Worm (Caenorhabditis elegans) whole organism, L2 larva: ENCODE results near the gene F28H6.6.

Source experiments
- C34F6.9 ChIP-seq: fragments of 150-350 bp; optimal IDR thresholded peaks from 2 replicates; lab custom pipeline; 2014; ENCODE audit warnings: missing biosample characterization, missing genetic modification characterization
- R02D3.7 ChIP-seq: fragments of 150-350 bp; optimal IDR thresholded peaks from 2 replicates; lab custom pipeline; 2014; ENCODE audit warnings: missing biosample characterization, missing genetic modification characterization
- ZK546.5 ChIP-seq: sonication (generic microtip); optimal IDR thresholded peaks from 2 replicates; lab custom pipeline; 2017; ENCODE audit warnings: missing biosample characterization, missing genetic modification characterization
- alr-1 ChIP-seq: fragments of 150-350 bp; optimal IDR thresholded peaks from 2 replicates; lab custom pipeline; 2014; ENCODE audit warnings: missing biosample characterization, missing genetic modification characterization
- aly-2 ChIP-seq: fragments of 150-350 bp; optimal IDR thresholded peaks from 2 replicates; lab custom pipeline; 2014; ENCODE audit warnings: missing biosample characterization, missing genetic modification characterization
- ama-1 ChIP-seq: fragments of 150-350 bp; optimal IDR thresholded peaks from 2 replicates; lab custom pipeline; 2018; ENCODE audit warnings: inconsistent platforms
- ceh-16 ChIP-seq: fragments of 150-350 bp; optimal IDR thresholded peaks from 2 replicates; lab custom pipeline; 2014; ENCODE audit warnings: missing biosample characterization, missing genetic modification characterization
- ceh-82 ChIP-seq: fragments of 150-350 bp; optimal IDR thresholded peaks from 2 replicates; lab custom pipeline; 2014; ENCODE audit warnings: missing biosample characterization, missing genetic modification characterization
- crh-2 ChIP-seq: sonication (generic microtip); optimal IDR thresholded peaks from 2 replicates; lab custom pipeline; 2017; ENCODE audit warnings: missing biosample characterization, missing genetic modification characterization
- dmd-4 ChIP-seq: sonication (generic microtip); optimal IDR thresholded peaks from 2 replicates; lab custom pipeline; 2017; ENCODE audit warnings: missing biosample characterization, missing genetic modification characterization
- egl-27 ChIP-seq: sonication (generic microtip); optimal IDR thresholded peaks from 3 replicates; lab custom pipeline; 2017; ENCODE audit warnings: missing biosample characterization, missing genetic modification reagents, missing genetic modification characterization
- elt-1 ChIP-seq: fragments of 150-350 bp; optimal IDR thresholded peaks from 2 replicates; lab custom pipeline; 2014; ENCODE audit warnings: missing biosample characterization, missing genetic modification characterization
- fos-1 ChIP-seq: fragments of 150-350 bp; optimal IDR thresholded peaks from 2 replicates; lab custom pipeline; 2014; ENCODE audit warnings: missing biosample characterization, missing genetic modification characterization
- gmeb-1 ChIP-seq: fragments of 150-350 bp; optimal IDR thresholded peaks from 2 replicates; lab custom pipeline; 2014; ENCODE audit warnings: missing biosample characterization, missing genetic modification characterization
- lin-11 ChIP-seq: fragments of 150-350 bp; sonication (generic microtip); optimal IDR thresholded peaks from 2 replicates; lab custom pipeline; 2014; ENCODE audit warnings: missing biosample characterization, missing genetic modification characterization, inconsistent platforms, mixed read lengths
- lin-13 ChIP-seq: fragments of 150-350 bp; optimal IDR thresholded peaks from 2 replicates; lab custom pipeline; 2014; ENCODE audit warnings: missing biosample characterization, missing genetic modification reagents, missing genetic modification characterization
- lin-39 ChIP-seq: fragments of 150-350 bp; optimal IDR thresholded peaks from 2 replicates; lab custom pipeline; 2014; ENCODE audit warnings: missing biosample characterization, missing genetic modification reagents, missing genetic modification characterization
- mab-5 ChIP-seq: fragments of 150-350 bp; optimal IDR thresholded peaks from 2 replicates; lab custom pipeline; 2014; ENCODE audit warnings: missing biosample characterization, missing genetic modification characterization
- mbf-1 ChIP-seq: sonication (generic microtip); optimal IDR thresholded peaks from 2 replicates; lab custom pipeline; 2017; ENCODE audit warnings: missing biosample characterization, missing genetic modification characterization
- mdl-1 ChIP-seq, 2 experiments: fragments of 150-350 bp in 1 of 2; sonication (generic microtip) in 1 of 2; optimal IDR thresholded peaks; 2 replicates each; lab custom pipeline; 2017; ENCODE audit warnings: missing biosample characterization in 2 of 2, missing genetic modification characterization in 2 of 2
- nhr-10 ChIP-seq: sonication (generic microtip); optimal IDR thresholded peaks from 2 replicates; lab custom pipeline; 2017; ENCODE audit warnings: missing biosample characterization, missing genetic modification characterization
- nhr-11 ChIP-seq: fragments of 150-350 bp; optimal IDR thresholded peaks from 2 replicates; lab custom pipeline; 2014; ENCODE audit warnings: missing biosample characterization, missing genetic modification characterization
- nhr-129 ChIP-seq: fragments of 150-350 bp; optimal IDR thresholded peaks from 2 replicates; lab custom pipeline; 2014; ENCODE audit warnings: missing biosample characterization, missing genetic modification characterization
- nhr-21 ChIP-seq: fragments of 150-350 bp; optimal IDR thresholded peaks from 2 replicates; lab custom pipeline; 2014; ENCODE audit warnings: missing biosample characterization, missing genetic modification characterization
- nhr-23 ChIP-seq: fragments of 150-350 bp; optimal IDR thresholded peaks from 2 replicates; lab custom pipeline; 2014; ENCODE audit warnings: missing biosample characterization, missing genetic modification reagents, missing genetic modification characterization
- nhr-237 ChIP-seq: fragments of 150-350 bp; optimal IDR thresholded peaks from 2 replicates; lab custom pipeline; 2014; ENCODE audit warnings: missing biosample characterization, missing genetic modification characterization
- nhr-25 ChIP-seq: fragments of 150-350 bp; sonication (generic microtip); optimal IDR thresholded peaks from 3 replicates; lab custom pipeline; 2014; ENCODE audit warnings: missing biosample characterization, missing genetic modification characterization
- nhr-6 ChIP-seq: fragments of 150-350 bp; optimal IDR thresholded peaks from 2 replicates; lab custom pipeline; 2014; ENCODE audit warnings: missing biosample characterization, missing genetic modification characterization
- nhr-77 ChIP-seq: fragments of 150-350 bp; optimal IDR thresholded peaks from 2 replicates; lab custom pipeline; 2014; ENCODE audit warnings: missing biosample characterization, missing genetic modification characterization
- peb-1 ChIP-seq: fragments of 150-350 bp; optimal IDR thresholded peaks from 2 replicates; lab custom pipeline; 2014; ENCODE audit warnings: missing biosample characterization, missing genetic modification characterization
- skn-1 ChIP-seq: sonication (generic microtip); optimal IDR thresholded peaks from 2 replicates; lab custom pipeline; 2017; ENCODE audit warnings: missing biosample characterization, missing genetic modification characterization
- sma-3 ChIP-seq: sonication (generic microtip); optimal IDR thresholded peaks from 2 replicates; lab custom pipeline; 2016; ENCODE audit warnings: missing genetic modification reagents, missing genetic modification characterization, missing compliant biosample characterization
- sma-9 ChIP-seq, 2 experiments: fragments of 150-350 bp in 1 of 2; sonication (generic microtip) in 1 of 2; optimal IDR thresholded peaks; 2 replicates each; lab custom pipeline; 2014 to 2016; ENCODE audit warnings: missing genetic modification characterization in 2 of 2, mild to moderate bottlenecking in 1 of 2, missing biosample characterization in 1 of 2, missing compliant biosample characterization in 1 of 2, missing genetic modification reagents in 1 of 2, moderate library complexity in 1 of 2
- snpc-4 ChIP-seq: fragments of 150-350 bp; optimal IDR thresholded peaks from 2 replicates; lab custom pipeline; 2014; ENCODE audit warnings: missing biosample characterization, missing genetic modification characterization
- unc-39 ChIP-seq: fragments of 150-350 bp; optimal IDR thresholded peaks from 2 replicates; lab custom pipeline; 2014; ENCODE audit warnings: missing biosample characterization, missing genetic modification characterization
- unc-62 ChIP-seq: fragments of 150-350 bp; optimal IDR thresholded peaks from 2 replicates; lab custom pipeline; 2014; ENCODE audit warnings: missing biosample characterization, missing genetic modification reagents, missing genetic modification characterization
- zag-1 ChIP-seq: fragments of 150-350 bp; optimal IDR thresholded peaks from 2 replicates; lab custom pipeline; 2014; ENCODE audit warnings: missing biosample characterization, missing genetic modification characterization
- ztf-1 ChIP-seq: fragments of 200-800 bp; sonication (Bioruptor generic); conservative IDR thresholded peaks from 2 replicates; pipeline ENCODE4 v1.3.6; 2022; ENCODE audit warnings: missing genetic modification characterization, missing compliant biosample characterization
- ztf-11 ChIP-seq: sonication (generic microtip); optimal IDR thresholded peaks from 2 replicates; lab custom pipeline; 2017; ENCODE audit warnings: missing biosample characterization, missing genetic modification characterization
- ztf-4 ChIP-seq: fragments of 150-350 bp; optimal IDR thresholded peaks from 2 replicates; lab custom pipeline; 2014; ENCODE audit warnings: missing biosample characterization, missing genetic modification characterization

The F28H6.6 gene

ce11 chrX:14164234-14164633 lies 38.6 kb upstream of the F28H6.6 start, which contains the start of gene vha-20:
vha-20 (minus strand) TSS chrX:14164506.
- TF ChIP-seq snpc-4 (tag; lab: Kevin White, UChicago) (no peak), unc-39 (no peak), ama-1 (lab: Kevin White, UChicago) (peak; percentile 51), nhr-21 (tag; lab: Kevin White, UChicago) (no peak)

ce11 chrX:14161684-14162347 lies 36.1 kb upstream of the F28H6.6 start, which contains the start of gene lgc-25:
lgc-25 (minus strand) TSS chrX:14161734.
- TF ChIP-seq lin-13 (GFP tag; lab: Kevin White, UChicago) (peak; percentile 27), nhr-10 (tag; lab: Kevin White, UChicago) (no peak), nhr-77 (no peak), egl-27 (tag; lab: Kevin White, UChicago) (no peak), ceh-82 (tag; lab: Kevin White, UChicago) (no peak), sma-9 (GFP tag; optimal IDR thresholded peaks at IDR 0.05; lab: Kevin White, UChicago) (peak; percentile 43), sma-9 (tag; optimal IDR thresholded peaks at IDR 0.05; lab: Kevin White, UChicago) (no peak), ceh-16 (tag; lab: Kevin White, UChicago) (no peak), crh-2 (tag; lab: Kevin White, UChicago) (peak; percentile 43), skn-1 (tag; lab: Kevin White, UChicago) (no peak), alr-1 (tag; lab: Kevin White, UChicago) (no peak), nhr-6 (tag; lab: Kevin White, UChicago) (no peak), mbf-1 (tag; lab: Kevin White, UChicago) (no peak), dmd-4 (tag; lab: Kevin White, UChicago) (no peak), ztf-1 (GFP tag; lab: Robert Waterston, UW) (no peak), aly-2 (tag; lab: Kevin White, UChicago) (no peak), ztf-4 (tag; lab: Kevin White, UChicago) (no peak), ztf-11 (tag; lab: Kevin White, UChicago) (no peak), lin-39 (tag; lab: Kevin White, UChicago) (no peak), unc-39 (no peak), ZK546.5 (tag; lab: Kevin White, UChicago) (no peak), fos-1 (tag; lab: Kevin White, UChicago) (peak; percentile 29), zag-1 (tag; lab: Kevin White, UChicago) (no peak), nhr-21 (tag; lab: Kevin White, UChicago) (peak; percentile 37), R02D3.7 (no peak), nhr-11 (tag; lab: Kevin White, UChicago) (no peak), C34F6.9 (no peak), ama-1 (lab: Kevin White, UChicago) (no peak), nhr-129 (tag; lab: Kevin White, UChicago) (no peak), mdl-1 (tag; optimal IDR thresholded peaks at IDR 0.05; lab: Kevin White, UChicago) (no peak), lin-11 (tag; lab: Kevin White, UChicago) (no peak), sma-3 (GFP tag; lab: Kevin White, UChicago) (peak; percentile 60), mab-5 (tag; lab: Kevin White, UChicago) (no peak), gmeb-1 (peak; percentile 53), nhr-237 (tag; lab: Kevin White, UChicago) (no peak), nhr-23 (tag; lab: Kevin White, UChicago) (no peak)

DNA sequence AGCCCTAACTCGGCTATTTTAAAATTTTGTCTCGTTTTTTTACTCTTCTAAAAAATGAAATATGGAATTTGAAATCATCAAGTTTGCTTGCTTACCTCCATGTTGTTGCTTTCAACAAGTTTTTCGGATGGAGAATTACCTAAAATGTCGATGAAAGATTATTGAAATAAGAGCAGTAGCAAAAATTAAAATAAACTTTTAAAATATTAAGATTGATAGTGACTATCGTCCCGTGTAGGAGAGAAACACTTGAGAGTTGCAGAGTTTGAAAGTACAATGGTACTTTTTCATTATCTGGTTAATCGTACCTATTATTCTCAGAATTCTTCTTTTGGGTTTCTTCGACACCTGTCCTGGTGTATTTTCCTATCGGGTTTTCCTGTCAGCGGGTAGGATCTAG lies 31.2 kb upstream of the F28H6.6 start, which contains the start of gene ceh-90:
TSS of gene ceh-90 (minus strand) at position 101 of the 400 bp plus-strand sequence.
- TF ChIP-seq ceh-16 (tag; lab: Kevin White, UChicago) (no peak), sma-9 (GFP tag; optimal IDR thresholded peaks at IDR 0.05; lab: Kevin White, UChicago) (no peak), sma-9 (tag; optimal IDR thresholded peaks at IDR 0.05; lab: Kevin White, UChicago) (no peak), sma-3 (GFP tag; lab: Kevin White, UChicago) (no peak), R02D3.7 (no peak), mbf-1 (tag; lab: Kevin White, UChicago) (no peak), ama-1 (lab: Kevin White, UChicago) (no peak), mab-5 (tag; lab: Kevin White, UChicago) (no peak), elt-1 (no peak), lin-11 (tag; lab: Kevin White, UChicago) (no peak), skn-1 (tag; lab: Kevin White, UChicago) (no peak), nhr-25 (tag; lab: Kevin White, UChicago) (no peak), unc-39 (no peak), peb-1 (tag; lab: Kevin White, UChicago) (no peak), nhr-77 (no peak), lin-13 (GFP tag; lab: Kevin White, UChicago) (no peak), nhr-11 (tag; lab: Kevin White, UChicago) (no peak), unc-62 (GFP tag; lab: Kevin White, UChicago) (no peak)
